Fruit fly (Drosophila melanogaster) whole organism, embryonic: ENCODE results near the gene CG7294.

Source experiments
- Ada2b ChIP-seq: fragments of 200-800 bp; sonication (Bioruptor generic); IDR thresholded peaks from 2 replicates; pipeline ENCODE4 v1.3.6; 2022; ENCODE audit warnings: missing biosample characterization, missing genetic modification characterization
- B-H2 ChIP-seq: fragments of 200-800 bp; sonication (Bioruptor generic); optimal IDR thresholded peaks from 2 replicates; lab custom pipeline; 2018; ENCODE audit warnings: missing biosample characterization, mild to moderate bottlenecking, missing genetic modification characterization
- CG11504 ChIP-seq: fragments of 200-800 bp; sonication (Bioruptor generic); optimal IDR thresholded peaks from 3 replicates; lab custom pipeline; 2019; ENCODE audit warnings: missing biosample characterization, mild to moderate bottlenecking, missing genetic modification characterization, moderate library complexity
- CG12299 ChIP-seq: fragments of 200-800 bp; sonication (Bioruptor generic); optimal IDR thresholded peaks from 2 replicates; lab custom pipeline; 2018; ENCODE audit warnings: missing biosample characterization, mild to moderate bottlenecking, missing genetic modification characterization
- CG15073 ChIP-seq: fragments of 200-800 bp; sonication (Bioruptor generic); optimal IDR thresholded peaks from 2 replicates; lab custom pipeline; 2016; ENCODE audit warnings: missing biosample characterization, missing genetic modification characterization
- CG2199 ChIP-seq: fragments of 200-800 bp; sonication (Bioruptor generic); IDR thresholded peaks from 3 replicates; pipeline ENCODE4 v1.3.6; 2022; ENCODE audit warnings: missing biosample characterization, missing genetic modification characterization
- CG31365 ChIP-seq: fragments of 200-800 bp; sonication (Bioruptor generic); optimal IDR thresholded peaks from 2 replicates; lab custom pipeline; 2018; ENCODE audit warnings: missing biosample characterization, mild to moderate bottlenecking, missing genetic modification characterization
- CG3726 ChIP-seq: fragments of 200-800 bp; sonication (Bioruptor generic); IDR thresholded peaks from 3 replicates; pipeline ENCODE4, ENCODE4 v1.3.6; 2022; ENCODE audit warnings: missing biosample characterization, missing genetic modification characterization
- CG5953 ChIP-seq: fragments of 200-800 bp; sonication (Bioruptor generic); IDR thresholded peaks from 2 replicates; pipeline ENCODE4 v1.3.6; 2022; ENCODE audit warnings: missing biosample characterization, missing genetic modification characterization
- CG9215 ChIP-seq: fragments of 200-800 bp; sonication (Bioruptor generic); IDR thresholded peaks from 2 replicates; pipeline ENCODE4 v1.3.6; 2022; ENCODE audit warnings: missing biosample characterization, missing genetic modification characterization
- D19B ChIP-seq: fragments of 200-800 bp; sonication (Bioruptor generic); optimal IDR thresholded peaks from 2 replicates; lab custom pipeline; 2017; ENCODE audit warnings: missing biosample characterization, mild to moderate bottlenecking, missing genetic modification characterization
- Dip2 ChIP-seq: fragments of 200-800 bp; sonication (Bioruptor generic); IDR thresholded peaks from 2 replicates; pipeline ENCODE4 v1.3.6; 2022; ENCODE audit warnings: missing biosample characterization, missing genetic modification characterization
- Fer1 ChIP-seq: fragments of 200-800 bp; sonication (Bioruptor generic); optimal IDR thresholded peaks from 2 replicates; lab custom pipeline; 2017; ENCODE audit warnings: missing biosample characterization, mild to moderate bottlenecking, missing genetic modification characterization
- Gug ChIP-seq: fragments of 200-800 bp; sonication (Bioruptor generic); IDR thresholded peaks from 4 replicates; pipeline ENCODE4 v1.3.6; 2022; ENCODE audit warnings: missing biosample characterization, missing genetic modification characterization
- HLH4C ChIP-seq: fragments of 200-800 bp; sonication (Bioruptor generic); IDR thresholded peaks from 3 replicates; pipeline ENCODE4 v1.3.6; 2022; ENCODE audit warnings: missing biosample characterization, missing genetic modification characterization; ENCODE audit not compliant: partially characterized antibody
- HLHmδ ChIP-seq: fragments of 200-800 bp; sonication (Bioruptor generic); optimal IDR thresholded peaks from 2 replicates; lab custom pipeline; 2018; ENCODE audit warnings: missing biosample characterization, mild to moderate bottlenecking, missing genetic modification characterization, moderate library complexity
- Hand ChIP-seq: fragments of 200-800 bp; sonication (Bioruptor generic); optimal IDR thresholded peaks from 2 replicates; lab custom pipeline; 2017; ENCODE audit warnings: mild to moderate bottlenecking, missing biosample characterization, missing genetic modification reagents, missing genetic modification characterization
- HmgZ ChIP-seq: fragments of 200-800 bp; sonication (Bioruptor generic); optimal IDR thresholded peaks from 2 replicates; lab custom pipeline; 2018; ENCODE audit warnings: missing biosample characterization, mild to moderate bottlenecking, missing genetic modification characterization
- Opbp ChIP-seq: fragments of 200-800 bp; sonication (Bioruptor generic); IDR thresholded peaks from 3 replicates; pipeline ENCODE4 v1.3.6; 2022; ENCODE audit warnings: missing biosample characterization, missing genetic modification characterization; ENCODE audit not compliant: partially characterized antibody
- Optix ChIP-seq: fragments of 200-800 bp; sonication (Bioruptor generic); IDR thresholded peaks from 3 replicates; pipeline ENCODE4 v1.3.6; 2022; ENCODE audit warnings: missing biosample characterization, missing genetic modification characterization
- PHDP ChIP-seq: fragments of 200-800 bp; sonication (Bioruptor generic); optimal IDR thresholded peaks from 3 replicates; lab custom pipeline; 2018; ENCODE audit warnings: missing biosample characterization, mild to moderate bottlenecking, missing genetic modification characterization, moderate library complexity
- bab2 ChIP-seq: fragments of 200-800 bp; sonication (Bioruptor generic); optimal IDR thresholded peaks from 2 replicates; lab custom pipeline; 2016; ENCODE audit warnings: missing biosample characterization, missing genetic modification characterization
- cato ChIP-seq: fragments of 200-800 bp; sonication (Bioruptor generic); optimal IDR thresholded peaks from 2 replicates; lab custom pipeline; 2016; ENCODE audit warnings: missing biosample characterization, missing genetic modification characterization, borderline replicate concordance
- chif ChIP-seq, 2 experiments: fragments of 200-800 bp; sonication (Bioruptor generic); optimal IDR thresholded peaks; 3 replicates each; lab custom pipeline; 2016; ENCODE audit warnings: missing biosample characterization in 2 of 2, missing genetic modification characterization in 2 of 2
- crol ChIP-seq: fragments of 200-800 bp; sonication (Bioruptor generic); IDR thresholded peaks from 2 replicates; pipeline ENCODE4 v1.3.6; 2022; ENCODE audit warnings: missing biosample characterization, missing genetic modification characterization
- dmrt99B ChIP-seq: fragments of 200-800 bp; sonication (Bioruptor generic); optimal IDR thresholded peaks from 2 replicates; lab custom pipeline; 2018; ENCODE audit warnings: missing biosample characterization, mild to moderate bottlenecking, missing genetic modification characterization, moderate library complexity
- fu2 ChIP-seq: fragments of 200-800 bp; sonication (Bioruptor generic); optimal IDR thresholded peaks from 2 replicates; lab custom pipeline; 2016; ENCODE audit warnings: missing biosample characterization, missing genetic modification characterization
- gce ChIP-seq: fragments of 200-800 bp; sonication (Bioruptor generic); IDR thresholded peaks from 3 replicates; pipeline ENCODE4 v1.3.6; 2022; ENCODE audit warnings: missing biosample characterization, missing genetic modification characterization
- gt ChIP-seq: fragments of 200-800 bp; sonication (Bioruptor generic); IDR thresholded peaks from 2 replicates; pipeline ENCODE4 v1.3.6; 2022; ENCODE audit warnings: missing biosample characterization, missing genetic modification characterization
- jigr1 ChIP-seq: fragments of 200-800 bp; sonication (Bioruptor generic); IDR thresholded peaks from 3 replicates; pipeline ENCODE4 v1.3.6; 2022; ENCODE audit warnings: missing biosample characterization, missing genetic modification characterization
- jing ChIP-seq: fragments of 200-800 bp; sonication (Bioruptor generic); optimal IDR thresholded peaks from 2 replicates; lab custom pipeline; 2018; ENCODE audit warnings: missing biosample characterization, mild to moderate bottlenecking, missing genetic modification characterization
- lab ChIP-seq: fragments of 200-800 bp; sonication (Bioruptor generic); optimal IDR thresholded peaks from 3 replicates; lab custom pipeline; 2017; ENCODE audit warnings: missing biosample characterization, missing genetic modification characterization, mild to moderate bottlenecking, moderate library complexity, missing genetic modification reagents
- lbe ChIP-seq: fragments of 200-800 bp; sonication (Bioruptor generic); optimal IDR thresholded peaks from 2 replicates; lab custom pipeline; 2016; ENCODE audit warnings: missing biosample characterization, mild to moderate bottlenecking, missing genetic modification characterization
- lilli ChIP-seq: fragments of 200-800 bp; sonication (Bioruptor generic); optimal IDR thresholded peaks from 3 replicates; lab custom pipeline; 2016; ENCODE audit warnings: missing biosample characterization, missing genetic modification characterization
- sens-2 ChIP-seq: fragments of 200-800 bp; sonication (Bioruptor generic); IDR thresholded peaks from 2 replicates; pipeline ENCODE4 v1.3.6; 2022; ENCODE audit warnings: missing biosample characterization, missing genetic modification characterization
- so ChIP-seq: fragments of 200-800 bp; sonication (Bioruptor generic); IDR thresholded peaks from 3 replicates; pipeline ENCODE4 v1.3.6; 2022; ENCODE audit warnings: missing biosample characterization, missing genetic modification characterization
- vnd ChIP-seq: fragments of 200-800 bp; sonication (Bioruptor generic); IDR thresholded peaks from 3 replicates; pipeline ENCODE4 v1.3.6; 2022; ENCODE audit warnings: missing biosample characterization, missing genetic modification characterization; ENCODE audit not compliant: partially characterized antibody
- zen ChIP-seq: fragments of 200-800 bp; sonication (Bioruptor generic); optimal IDR thresholded peaks from 3 replicates; lab custom pipeline; 2018; ENCODE audit warnings: missing biosample characterization, mild to moderate bottlenecking, missing genetic modification characterization, moderate library complexity

The CG7294 gene

DNA sequence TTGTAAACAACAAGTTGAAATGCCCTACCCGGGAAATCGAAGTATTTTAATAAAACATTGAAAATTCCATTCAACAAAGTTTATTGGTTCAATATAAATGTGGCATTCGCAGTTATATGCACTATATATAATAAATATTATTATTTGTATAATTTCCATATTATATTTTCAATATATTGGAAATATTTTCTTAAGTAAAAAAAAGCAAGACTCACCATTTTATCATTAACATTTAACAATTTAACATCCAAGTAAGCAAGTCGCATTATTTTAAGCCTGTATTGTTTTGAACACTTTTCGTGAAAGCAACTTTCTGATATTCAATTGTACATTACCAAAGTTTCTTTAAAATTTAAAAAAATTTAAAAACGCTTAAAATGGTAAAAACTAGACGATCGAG, 31.1 kb downstream of the CG7294 start, which contains the start of gene CG45690:
Gene CG45690, plus strand, starts transcription at position 301 of the 400 bp plus-strand sequence.
- TF ChIP-seq cato (GFP tag; lab: Kevin White, UChicago): no peak
- no peak for TF ChIP-seq CG5953
- no peak for TF ChIP-seq dmrt99B (tag; lab: Kevin White, UChicago)
- TF ChIP-seq PHDP (tag; lab: Kevin White, UChicago): no peak
- TF ChIP-seq HmgZ (tag; lab: Kevin White, UChicago): no peak
- TF ChIP-seq CG3726: no peak
- no peak for TF ChIP-seq CG12299
- TF ChIP-seq fu2: no peak
- no peak for TF ChIP-seq lilli (GFP tag; lab: Kevin White, UChicago)
- TF ChIP-seq Optix: no peak
- no peak for TF ChIP-seq CG15073
- no peak for TF ChIP-seq CG9215 (GFP tag; lab: Robert Waterston, UW)
- TF ChIP-seq lab (GFP tag; lab: Kevin White, UChicago): no peak
- TF ChIP-seq chif (GFP tag; optimal IDR thresholded peaks at IDR 0.05; lab: Kevin White, UChicago): no peak

DNA sequence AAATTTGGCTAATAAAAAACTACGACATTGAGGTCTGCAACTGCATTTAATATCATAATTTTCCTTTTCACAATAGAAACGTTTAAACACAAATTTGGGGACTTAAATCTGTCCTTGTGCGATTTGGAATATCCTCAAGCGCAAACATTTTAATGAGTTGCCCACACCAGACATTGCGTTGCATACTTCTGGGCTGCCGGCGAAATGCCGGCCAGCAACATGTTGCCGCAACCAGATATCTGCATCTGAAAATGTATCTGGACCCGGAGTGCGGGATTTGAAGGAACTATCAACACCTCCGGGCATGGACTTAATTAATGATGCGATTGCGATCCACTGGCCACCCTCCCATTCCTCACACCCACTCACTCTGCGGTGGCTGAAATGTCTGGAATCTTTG, 34.6 kb downstream of the CG7294 start:
- TF ChIP-seq HLHmδ (no peak), Opbp (GFP tag; lab: Robert Waterston, UW) (no peak), CG2199 (GFP tag; lab: Robert Waterston, UW) (0 out of 3 replicates have a peak, but pooled peaks have one; percentile 30), CG11504 (peak; percentile 99), zen (tag; lab: Kevin White, UChicago) (peak; percentile 19)

DNA sequence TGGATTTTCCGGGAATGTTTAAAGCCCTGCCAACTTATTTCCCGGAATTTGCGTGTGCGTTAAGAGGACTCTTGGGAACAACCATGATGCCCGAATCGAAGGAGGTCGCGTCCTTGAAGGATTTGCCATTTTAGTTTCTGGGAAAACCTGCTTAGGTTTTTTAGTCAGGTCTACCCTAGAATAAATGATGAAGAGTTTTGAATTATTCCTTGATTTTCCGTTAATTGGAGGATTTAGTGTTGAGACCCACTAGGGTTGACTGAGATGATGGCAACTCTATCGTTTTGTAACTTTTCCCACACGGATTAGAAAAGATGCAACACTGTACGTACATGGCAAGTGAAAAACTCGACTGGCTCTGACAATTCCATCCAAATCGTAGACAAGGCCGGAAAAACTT, 37.8 kb downstream of the CG7294 start, which contains the start of gene dbf:
Gene dbf, plus strand, starts transcription at position 301 of the 400 bp plus-strand sequence.
- TF ChIP-seq gt (GFP tag; lab: Robert Waterston, UW) (no peak), Hand (GFP tag; lab: Kevin White, UChicago) (no peak), Dip2 (GFP tag; lab: Robert Waterston, UW) (no peak), Ada2b (no peak), so (GFP tag; lab: Robert Waterston, UW) (no peak), D19B (GFP tag; lab: Kevin White, UChicago) (no peak), vnd (no peak), HLH4C (no peak), Gug (GFP tag; lab: Robert Waterston, UW) (no peak), B-H2 (GFP tag; lab: Kevin White, UChicago) (no peak), jigr1 (GFP tag; lab: Robert Waterston, UW) (no peak), Fer1 (GFP tag; lab: Kevin White, UChicago) (no peak), CG31365 (tag; lab: Kevin White, UChicago) (no peak), jing (no peak), bab2 (no peak), gce (GFP tag; lab: Robert Waterston, UW) (no peak), crol (GFP tag; lab: Robert Waterston, UW) (no peak), zen (tag; lab: Kevin White, UChicago) (no peak), sens-2 (GFP tag; lab: Robert Waterston, UW) (no peak), lbe (GFP tag; lab: Kevin White, UChicago) (no peak)
